Fruit fly (Drosophila melanogaster): Measurements from ENCODE around the gene CG33978.

Gene CG33978

dm6 chr4:181639-182038 lies 6.2 kb upstream of the CG33978 start (continued):
- no peak for TF ChIP-seq nmo (GFP tag; optimal IDR thresholded peaks at IDR 0.05)
- no peak for TF ChIP-seq Dip3 (GFP tag; optimal IDR thresholded peaks at IDR 0.05)
- TF ChIP-seq CG18599 (GFP tag; optimal IDR thresholded peaks at IDR 0.05), result no peak
- no peak for TF ChIP-seq disco-r (GFP tag; optimal IDR thresholded peaks at IDR 0.05)
- TF ChIP-seq nerfin-2 (GFP tag; IDR thresholded peaks at IDR 0.05; ENCODE audit: partially characterized antibody), result no peak
- TF ChIP-seq NfI (GFP tag; optimal IDR thresholded peaks at IDR 0.05), result no peak
- TF ChIP-seq CG17359 (tag; optimal IDR thresholded peaks at IDR 0.05), result peak; percentile 5
- TF ChIP-seq Side (GFP tag; optimal IDR thresholded peaks at IDR 0.05), result no peak
- TF ChIP-seq CG31388 (GFP tag; optimal IDR thresholded peaks at IDR 0.05), result no peak
- peak; percentile 8 for TF ChIP-seq CG12769 (tag; optimal IDR thresholded peaks at IDR 0.05)
- peak; percentile 53 for TF ChIP-seq sens (GFP tag)
- no peak for TF ChIP-seq CG6689 (GFP tag; IDR thresholded peaks at IDR 0.05)
- peak; percentile 91 for TF ChIP-seq Deaf1 (tag; optimal IDR thresholded peaks at IDR 0.05)
- no peak for TF ChIP-seq CG15514 (GFP tag; optimal IDR thresholded peaks at IDR 0.05)
- TF ChIP-seq CG18619 (GFP tag; optimal IDR thresholded peaks at IDR 0.05), result no peak
- TF ChIP-seq CG10267 (tag; optimal IDR thresholded peaks at IDR 0.05), result no peak
- TF ChIP-seq vfl (GFP tag; optimal IDR thresholded peaks at IDR 0.05), result no peak
- no peak for TF ChIP-seq Xbp1 (GFP tag; optimal IDR thresholded peaks at IDR 0.05)
- peak; percentile 5; the same call in 1 of the 2 replicates for TF ChIP-seq onecut (GFP tag; IDR thresholded peaks at IDR 0.05)
- TF ChIP-seq D19A (tag; optimal IDR thresholded peaks at IDR 0.05), result peak; percentile 24
- TF ChIP-seq CG11723 (GFP tag; optimal IDR thresholded peaks at IDR 0.05), result peak; percentile 85
- TF ChIP-seq Fer1 (GFP tag; optimal IDR thresholded peaks at IDR 0.05), result no peak
- no peak for TF ChIP-seq ac (GFP tag; optimal IDR thresholded peaks at IDR 0.05)

- peak; percentile 25 for TF ChIP-seq phol (tag; optimal IDR thresholded peaks at IDR 0.05)
- TF ChIP-seq pzg (GFP tag; optimal IDR thresholded peaks at IDR 0.05), result peak; percentile 15
- TF ChIP-seq C15 (GFP tag; IDR thresholded peaks at IDR 0.05), result no peak
- TF ChIP-seq CG3995 (GFP tag; optimal IDR thresholded peaks at IDR 0.05), result no peak
- no peak for TF ChIP-seq sim (GFP tag; IDR thresholded peaks at IDR 0.05)
- no peak for TF ChIP-seq CG1832 (GFP tag; optimal IDR thresholded peaks at IDR 0.05)
- TF ChIP-seq klu (GFP tag; IDR thresholded peaks at IDR 0.05), result no peak
- peak; percentile 1 for TF ChIP-seq cg (GFP tag; optimal IDR thresholded peaks at IDR 0.05)
- no peak for TF ChIP-seq zfh2 (GFP tag; optimal IDR thresholded peaks at IDR 0.05)
- no peak for TF ChIP-seq fd64A (GFP tag; optimal IDR thresholded peaks at IDR 0.05)
- peak; percentile 55; the same call in 2 of the 3 replicates for TF ChIP-seq row (GFP tag; IDR thresholded peaks at IDR 0.05)
- TF ChIP-seq CG2129 (GFP tag; IDR thresholded peaks at IDR 0.05; ENCODE audit: partially characterized antibody), result no peak
- no peak for TF ChIP-seq gce (GFP tag; IDR thresholded peaks at IDR 0.05)
- no peak for TF ChIP-seq CG12744 (GFP tag; optimal IDR thresholded peaks at IDR 0.05)
- no peak for TF ChIP-seq CG12071 (GFP tag; optimal IDR thresholded peaks at IDR 0.05)
- TF ChIP-seq kay (GFP tag; optimal IDR thresholded peaks at IDR 0.05), result peak; percentile 7
- peak; percentile 92 for TF ChIP-seq CG17802 (tag; optimal IDR thresholded peaks at IDR 0.05)
- peak; percentile 3 for TF ChIP-seq CG2120 (GFP tag; optimal IDR thresholded peaks at IDR 0.05)
- peak; percentile 90 for TF ChIP-seq CG7357 (GFP tag; IDR thresholded peaks at IDR 0.05)
- TF ChIP-seq CG30020 (tag; optimal IDR thresholded peaks at IDR 0.05), result peak; percentile 95
- peak; percentile 73 for TF ChIP-seq CG11723 (GFP tag; optimal IDR thresholded peaks at IDR 0.05)
- TF ChIP-seq BEAF-32 (GFP tag; optimal IDR thresholded peaks at IDR 0.05), result peak; percentile 32
- no peak for TF ChIP-seq tx (GFP tag; optimal IDR thresholded peaks at IDR 0.05)
- TF ChIP-seq sima (GFP tag; optimal IDR thresholded peaks at IDR 0.05), result no peak
- TF ChIP-seq pfk (GFP tag; optimal IDR thresholded peaks at IDR 0.05), result peak; percentile 47
- TF ChIP-seq seq (GFP tag; IDR thresholded peaks at IDR 0.05), result 0 out of 2 replicates have a peak, but pooled peaks have one; percentile 8
- no peak for TF ChIP-seq jumu (GFP tag; optimal IDR thresholded peaks at IDR 0.05)
- no peak for TF ChIP-seq sc (optimal IDR thresholded peaks at IDR 0.05)
- no peak for TF ChIP-seq sc (GFP tag; optimal IDR thresholded peaks at IDR 0.05)
- no peak for TF ChIP-seq HLH3B (GFP tag; IDR thresholded peaks at IDR 0.05)
These were observed 5.3 kb upstream of the CG33978 start for dm6 chr4:180780-181179.

Data from whole organism, embryonic.